Worm (Caenorhabditis elegans) whole organism, L3 larva: ENCODE measurements around the gene sucl-2.

Experiments
- ZK546.5 ChIP-seq: sonication (generic microtip); optimal IDR thresholded peaks from 2 replicates; lab custom pipeline; 2017; ENCODE audit warnings: missing biosample characterization, missing genetic modification characterization
- ceh-82 ChIP-seq: fragments of 150-350 bp; optimal IDR thresholded peaks from 2 replicates; lab custom pipeline; 2014; ENCODE audit warnings: missing biosample characterization, missing genetic modification characterization
- daf-12 ChIP-seq: fragments of 150-350 bp; optimal IDR thresholded peaks from 2 replicates; lab custom pipeline; 2014; ENCODE audit warnings: missing biosample characterization, missing genetic modification reagents, missing genetic modification characterization
- egl-27 ChIP-seq: sonication (generic microtip); optimal IDR thresholded peaks from 4 replicates; lab custom pipeline; 2017; ENCODE audit warnings: missing biosample characterization, missing genetic modification reagents, missing genetic modification characterization
- elt-1 ChIP-seq: fragments of 150-350 bp; optimal IDR thresholded peaks from 2 replicates; lab custom pipeline; 2014; ENCODE audit warnings: missing biosample characterization, missing genetic modification characterization
- elt-3 ChIP-seq, 3 experiments: fragments of 150-350 bp in 1 of 3; sonication (generic microtip) in 2 of 3; optimal IDR thresholded peaks; 2 replicates in 2 of 3; 4 replicates in 1 of 3; lab custom pipeline; 2014 to 2017; ENCODE audit warnings: missing biosample characterization in 3 of 3, missing genetic modification characterization in 3 of 3
- lin-15B ChIP-seq: fragments of 150-350 bp; optimal IDR thresholded peaks from 2 replicates; lab custom pipeline; 2014; ENCODE audit warnings: missing biosample characterization, missing genetic modification characterization
- mdl-1 ChIP-seq: fragments of 150-350 bp; optimal IDR thresholded peaks from 2 replicates; lab custom pipeline; 2014; ENCODE audit warnings: missing biosample characterization, missing genetic modification characterization
- nhr-11 ChIP-seq: fragments of 150-350 bp; optimal IDR thresholded peaks from 2 replicates; lab custom pipeline; 2014; ENCODE audit warnings: missing biosample characterization, missing genetic modification characterization
- nhr-237 ChIP-seq: fragments of 150-350 bp; optimal IDR thresholded peaks from 2 replicates; lab custom pipeline; 2014; ENCODE audit warnings: missing biosample characterization, missing genetic modification characterization
- nhr-77 ChIP-seq: fragments of 150-350 bp; optimal IDR thresholded peaks from 2 replicates; lab custom pipeline; 2014; ENCODE audit warnings: missing biosample characterization, missing genetic modification characterization
- pqm-1 ChIP-seq: fragments of 150-350 bp; optimal IDR thresholded peaks from 2 replicates; lab custom pipeline; 2017; ENCODE audit warnings: missing biosample characterization, missing genetic modification characterization, inconsistent platforms
- snpc-4 ChIP-seq: fragments of 150-350 bp; optimal IDR thresholded peaks from 2 replicates; lab custom pipeline; 2014; ENCODE audit warnings: missing biosample characterization, missing genetic modification characterization

DNA sequence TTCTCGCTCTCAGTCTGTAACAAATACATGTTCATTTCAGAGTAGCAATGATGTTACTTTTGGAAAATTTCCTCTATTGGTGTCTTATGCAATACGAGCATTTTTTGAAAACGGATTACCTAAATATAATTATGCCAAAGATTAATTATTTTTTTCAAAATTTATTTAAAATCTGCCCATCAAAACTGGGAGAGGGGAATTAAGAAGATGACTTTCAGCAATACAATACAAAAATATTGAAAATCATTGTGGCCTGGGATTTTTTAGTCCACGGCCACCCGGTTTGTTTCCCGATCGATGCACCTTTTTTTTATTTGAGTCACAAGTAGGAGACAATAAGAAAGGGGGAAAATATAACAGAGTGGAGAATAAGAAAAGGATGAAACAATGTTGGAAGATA, 36.7 kb upstream of the sucl-2 start, which contains the start of gene fbxa-56:
- TF ChIP-seq mdl-1 (tag; lab: Kevin White, UChicago) (no peak), nhr-237 (tag; lab: Kevin White, UChicago) (no peak), nhr-77 (tag; lab: Kevin White, UChicago) (no peak), egl-27 (tag; lab: Kevin White, UChicago) (no peak), pqm-1 (tag; lab: Kevin White, UChicago) (no peak), ZK546.5 (tag; lab: Kevin White, UChicago) (no peak), snpc-4 (tag; lab: Kevin White, UChicago) (no peak), elt-3 (tag; optimal IDR thresholded peaks at IDR 0.05; lab: Kevin White, UChicago) (no peak), elt-1 (no peak), lin-15B (tag; lab: Kevin White, UChicago) (no peak), nhr-11 (tag; lab: Kevin White, UChicago) (no peak), daf-12 (tag; lab: Kevin White, UChicago) (no peak), ceh-82 (tag; lab: Kevin White, UChicago) (no peak)
